Worm (Caenorhabditis elegans) whole organism, L1 larva: ENCODE measurements around the gene F43G6.7.

Experiments used
- aly-2 ChIP-seq: fragments of 150-350 bp; optimal IDR thresholded peaks from 2 replicates; lab custom pipeline; 2014; ENCODE audit warnings: missing biosample characterization, missing genetic modification characterization
- blmp-1 ChIP-seq: fragments of 150-350 bp; optimal IDR thresholded peaks from 2 replicates; lab custom pipeline; 2014; ENCODE audit warnings: missing biosample characterization, missing genetic modification characterization
- dpl-1 ChIP-seq, 3 experiments: fragments of 150-350 bp in 2 of 3; sonication (generic microtip) in 1 of 3; optimal IDR thresholded peaks; 2 replicates each; lab custom pipeline; 2014 to 2017; ENCODE audit warnings: missing biosample characterization in 3 of 3, missing genetic modification characterization in 3 of 3, missing genetic modification reagents in 3 of 3
- egl-27 ChIP-seq, 2 experiments: fragments of 150-350 bp in 1 of 2; sonication (generic microtip); optimal IDR thresholded peaks; 3 replicates each; lab custom pipeline; 2017 to 2018; ENCODE audit warnings: missing biosample characterization in 2 of 2, missing genetic modification characterization in 2 of 2, missing genetic modification reagents in 2 of 2
- fos-1 ChIP-seq: fragments of 150-350 bp; optimal IDR thresholded peaks from 2 replicates; lab custom pipeline; 2014; ENCODE audit warnings: missing biosample characterization, missing genetic modification characterization
- mdl-1 ChIP-seq, 2 experiments: fragments of 150-350 bp; optimal IDR thresholded peaks; 2 replicates each; lab custom pipeline; 2014 to 2017; ENCODE audit warnings: missing biosample characterization in 2 of 2, missing genetic modification characterization in 2 of 2, inconsistent platforms in 1 of 2
- nhr-237 ChIP-seq: fragments of 150-350 bp; optimal IDR thresholded peaks from 2 replicates; lab custom pipeline; 2014; ENCODE audit warnings: missing biosample characterization, missing genetic modification characterization
- nhr-71 ChIP-seq: sonication (generic microtip); optimal IDR thresholded peaks from 2 replicates; lab custom pipeline; 2016; ENCODE audit warnings: mild to moderate bottlenecking, missing genetic modification characterization, moderate library complexity, missing compliant biosample characterization
- pqm-1 ChIP-seq: sonication (generic microtip); optimal IDR thresholded peaks from 3 replicates; lab custom pipeline; 2017; ENCODE audit warnings: missing biosample characterization, missing genetic modification characterization
- snpc-4 ChIP-seq: fragments of 150-350 bp; optimal IDR thresholded peaks from 2 replicates; lab custom pipeline; 2014; ENCODE audit warnings: missing biosample characterization, missing genetic modification characterization
- sup-37 ChIP-seq: fragments of 200-800 bp; sonication (Bioruptor generic); optimal IDR thresholded peaks from 2 replicates; lab custom pipeline; 2018; ENCODE audit warnings: mild to moderate bottlenecking, missing genetic modification characterization, missing compliant biosample characterization
- ztf-4 ChIP-seq: fragments of 150-350 bp; optimal IDR thresholded peaks from 2 replicates; lab custom pipeline; 2014; ENCODE audit warnings: missing biosample characterization, missing genetic modification characterization

DNA sequence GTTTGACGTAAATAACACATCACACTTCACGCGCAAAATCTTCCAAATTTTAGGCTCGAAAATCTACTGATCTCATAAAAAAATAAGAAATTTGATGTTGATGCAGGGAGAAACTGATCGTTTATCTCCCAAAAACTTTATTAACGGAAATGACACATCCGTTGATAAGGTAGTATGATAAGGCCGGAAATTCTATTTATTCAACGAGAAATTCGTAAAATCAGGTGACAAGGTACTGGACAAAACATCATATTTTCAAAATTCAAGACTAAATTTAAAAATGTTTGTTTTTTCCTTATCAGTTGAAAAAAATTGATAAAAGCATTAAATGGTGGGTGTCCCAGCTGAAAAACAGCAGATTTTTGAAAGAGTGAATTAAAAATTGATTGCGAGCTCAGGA, 49.2 kb downstream of the F43G6.7 start:
- TF ChIP-seq snpc-4 (tag; lab: Kevin White, UChicago), result no peak
- TF ChIP-seq nhr-71 (tag; lab: Kevin White, UChicago), result no peak
- no peak for TF ChIP-seq mdl-1 (tag; optimal IDR thresholded peaks at IDR 0.05; lab: Kevin White, UChicago)
- TF ChIP-seq ztf-4 (tag; lab: Kevin White, UChicago), result no peak
- no peak for TF ChIP-seq pqm-1
- TF ChIP-seq dpl-1 (GFP tag; optimal IDR thresholded peaks at IDR 0.05; lab: Kevin White, UChicago), result no peak
- TF ChIP-seq blmp-1 (tag; lab: Kevin White, UChicago), result no peak
- no peak for TF ChIP-seq aly-2
- TF ChIP-seq nhr-237 (tag; lab: Kevin White, UChicago), result no peak
- TF ChIP-seq egl-27 (tag; optimal IDR thresholded peaks at IDR 0.05; lab: Kevin White, UChicago), result no peak
- no peak for TF ChIP-seq fos-1
- TF ChIP-seq sup-37 (GFP tag; lab: Kevin White, UChicago), result no peak
